Worm (Caenorhabditis elegans): ENCODE data around the gene fbxb-74.

- no peak for TF ChIP-seq ceh-9 (tag; optimal IDR thresholded peaks at IDR 0.05)
- TF ChIP-seq hlh-8 (tag; optimal IDR thresholded peaks at IDR 0.05): no peak
- TF ChIP-seq pax-1 (tag; optimal IDR thresholded peaks at IDR 0.05): no peak
- TF ChIP-seq ceh-14 (tag; optimal IDR thresholded peaks at IDR 0.05): peak; percentile 45
- TF ChIP-seq tbx-2 (tag; optimal IDR thresholded peaks at IDR 0.05): peak; percentile 68
These were observed 33.0 kb downstream of the fbxb-74 start for ce11 chrIV:4406054-4406539.
